Fruit fly (Drosophila melanogaster): ENCODE results near the gene CG11630.
A peak's percentile ranks its signal among the peaks of the same experiment; 100 is the strongest.

CG11630 gene

dm6 chr2L:21792831-21793230 is 9.0 kb upstream of the CG11630 start:
- no peak for TF ChIP-seq insv (optimal IDR thresholded peaks at IDR 0.05)
- no peak for TF ChIP-seq ttk (optimal IDR thresholded peaks at IDR 0.05)
- no peak for TF ChIP-seq Sin3A (optimal IDR thresholded peaks at IDR 0.05)
- no peak for TF ChIP-seq h (optimal IDR thresholded peaks at IDR 0.05)
- no peak for TF ChIP-seq psq (optimal IDR thresholded peaks at IDR 0.05)
- no peak for TF ChIP-seq Myc (optimal IDR thresholded peaks at IDR 0.05)

- TF ChIP-seq Sin3A (optimal IDR thresholded peaks at IDR 0.05) (no peak), h (optimal IDR thresholded peaks at IDR 0.05) (no peak), Myc (optimal IDR thresholded peaks at IDR 0.05) (no peak), insv (optimal IDR thresholded peaks at IDR 0.05) (no peak), psq (optimal IDR thresholded peaks at IDR 0.05) (no peak), ttk (optimal IDR thresholded peaks at IDR 0.05) (no peak)
These were observed 8.1 kb upstream of the CG11630 start for dm6 chr2L:21791980-21792379.

- no peak for TF ChIP-seq Sin3A (optimal IDR thresholded peaks at IDR 0.05)
- no peak for TF ChIP-seq h (optimal IDR thresholded peaks at IDR 0.05)
- no peak for TF ChIP-seq psq (optimal IDR thresholded peaks at IDR 0.05)
- no peak for TF ChIP-seq insv (optimal IDR thresholded peaks at IDR 0.05)
- TF ChIP-seq Myc (optimal IDR thresholded peaks at IDR 0.05), result no peak
- TF ChIP-seq ttk (optimal IDR thresholded peaks at IDR 0.05), result no peak
These were observed 5.7 kb upstream of the CG11630 start for dm6 chr2L:21789456-21790065.

- no peak for TF ChIP-seq ttk (optimal IDR thresholded peaks at IDR 0.05)
- no peak for TF ChIP-seq Myc (optimal IDR thresholded peaks at IDR 0.05)
- no peak for TF ChIP-seq insv (optimal IDR thresholded peaks at IDR 0.05)
- no peak for TF ChIP-seq psq (optimal IDR thresholded peaks at IDR 0.05)
- no peak for TF ChIP-seq Sin3A (optimal IDR thresholded peaks at IDR 0.05)
- no peak for TF ChIP-seq h (optimal IDR thresholded peaks at IDR 0.05)
These were observed 3.1 kb upstream of the CG11630 start for dm6 chr2L:21786991-21787390.

- TF ChIP-seq insv (optimal IDR thresholded peaks at IDR 0.05), result no peak
- TF ChIP-seq Myc (optimal IDR thresholded peaks at IDR 0.05), result no peak
- TF ChIP-seq Sin3A (optimal IDR thresholded peaks at IDR 0.05), result no peak
- no peak for TF ChIP-seq psq (optimal IDR thresholded peaks at IDR 0.05)
- no peak for TF ChIP-seq ttk (optimal IDR thresholded peaks at IDR 0.05)
- TF ChIP-seq h (optimal IDR thresholded peaks at IDR 0.05), result no peak
These were observed 1.0 kb upstream of the CG11630 start for dm6 chr2L:21784790-21785425.

dm6 chr2L:21769461-21769860 is 14.4 kb downstream of the CG11630 start:
- TF ChIP-seq psq (optimal IDR thresholded peaks at IDR 0.05), result no peak
- TF ChIP-seq Sin3A (optimal IDR thresholded peaks at IDR 0.05), result no peak
- TF ChIP-seq insv (optimal IDR thresholded peaks at IDR 0.05), result no peak
- no peak for TF ChIP-seq ttk (optimal IDR thresholded peaks at IDR 0.05)
- TF ChIP-seq h (optimal IDR thresholded peaks at IDR 0.05), result no peak

dm6 chr2L:21764934-21765333 is 18.9 kb downstream of the CG11630 start:
- no peak for TF ChIP-seq insv (optimal IDR thresholded peaks at IDR 0.05)
- no peak for TF ChIP-seq Myc (optimal IDR thresholded peaks at IDR 0.05)
- no peak for TF ChIP-seq psq (optimal IDR thresholded peaks at IDR 0.05)
- TF ChIP-seq h (optimal IDR thresholded peaks at IDR 0.05), result no peak
- TF ChIP-seq Sin3A (optimal IDR thresholded peaks at IDR 0.05), result no peak
- no peak for TF ChIP-seq ttk (optimal IDR thresholded peaks at IDR 0.05)

- TF ChIP-seq Sin3A (optimal IDR thresholded peaks at IDR 0.05), result no peak
These were observed 25.8 kb downstream of the CG11630 start for dm6 chr2L:21758067-21758398.

dm6 chr2L:21757264-21758066 is 26.4 kb downstream of the CG11630 start, which contains the start of the genes step and CG1416:
step (minus strand) TSS chr2L:21757466.
CG1416 (plus strand) TSS chr2L:21758010.
- no peak for TF ChIP-seq h (optimal IDR thresholded peaks at IDR 0.05)
- TF ChIP-seq Sin3A (optimal IDR thresholded peaks at IDR 0.05), result peak; percentile 79

- TF ChIP-seq insv (optimal IDR thresholded peaks at IDR 0.05) (no peak), Sin3A (optimal IDR thresholded peaks at IDR 0.05) (no peak), h (optimal IDR thresholded peaks at IDR 0.05) (no peak), Myc (optimal IDR thresholded peaks at IDR 0.05) (no peak), ttk (optimal IDR thresholded peaks at IDR 0.05) (no peak), psq (optimal IDR thresholded peaks at IDR 0.05) (no peak)
These were observed 27.2 kb downstream of the CG11630 start for dm6 chr2L:21756696-21757095.

- TF ChIP-seq Sin3A (optimal IDR thresholded peaks at IDR 0.05), result no peak
- no peak for TF ChIP-seq Myc (optimal IDR thresholded peaks at IDR 0.05)
- TF ChIP-seq psq (optimal IDR thresholded peaks at IDR 0.05), result no peak
- no peak for TF ChIP-seq h (optimal IDR thresholded peaks at IDR 0.05)
- no peak for TF ChIP-seq insv (optimal IDR thresholded peaks at IDR 0.05)
- no peak for TF ChIP-seq ttk (optimal IDR thresholded peaks at IDR 0.05)
These were observed 28.6 kb downstream of the CG11630 start for dm6 chr2L:21755310-21755709.

- TF ChIP-seq insv (optimal IDR thresholded peaks at IDR 0.05) (no peak), Myc (optimal IDR thresholded peaks at IDR 0.05) (no peak), psq (optimal IDR thresholded peaks at IDR 0.05) (no peak), ttk (optimal IDR thresholded peaks at IDR 0.05) (no peak), Sin3A (optimal IDR thresholded peaks at IDR 0.05) (no peak), h (optimal IDR thresholded peaks at IDR 0.05) (no peak)
These were observed 29.9 kb downstream of the CG11630 start for dm6 chr2L:21754011-21754410.

Measured in Kc167 (cell line).